Fruit fly (Drosophila melanogaster) S2 (cell line): ENCODE results near the gene Prx6a.

Source experiments
- CG8478 ChIP-seq: fragments of >200 bp; optimal IDR thresholded peaks from 2 replicates; lab custom pipeline; 2018
- CTCF ChIP-seq, 2 experiments: fragments of >200 bp; optimal IDR thresholded peaks; 2 replicates each; lab custom pipeline; 2018

dm6 chr2L:2920641-2921040 is 42.6 kb upstream of the Prx6a start:
- TF ChIP-seq CG8478, result no peak
- TF ChIP-seq CTCF (optimal IDR thresholded peaks at IDR 0.05; lab: Kevin White, UChicago), result no peak
